Worm (Caenorhabditis elegans): ENCODE data around the gene tat-6.
"Not testable (repeated sequence)": the region's sequence is repeated elsewhere in the genome, so short reads cannot be mapped to it uniquely, and the experiment has no call there.

Gene tat-6

DNA sequence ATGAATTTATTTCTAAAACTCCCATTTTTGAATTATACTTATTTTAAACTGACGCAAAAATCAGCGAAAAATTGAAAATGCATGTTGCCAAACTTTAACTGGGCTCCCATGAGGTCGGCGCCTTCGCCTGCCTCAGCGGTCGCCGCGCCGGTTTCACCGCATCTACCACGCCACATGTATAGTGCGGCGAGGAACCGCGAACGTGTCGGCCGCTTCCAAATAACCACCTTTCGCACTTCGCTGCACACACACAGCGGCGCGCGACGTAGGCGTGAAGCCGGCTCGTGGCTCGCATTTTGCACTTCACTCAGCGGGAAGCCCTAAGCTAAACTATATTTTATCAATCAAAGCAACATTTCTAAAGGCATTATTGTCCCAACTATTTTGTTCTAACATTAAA lies 28.4 kb upstream of the tat-6 start:
- TF ChIP-seq ceh-39 (tag; optimal IDR thresholded peaks at IDR 0.05) (no peak), M03D4.4 (tag; optimal IDR thresholded peaks at IDR 0.05) (no peak), ham-2 (GFP tag; optimal IDR thresholded peaks at IDR 0.05) (no peak), lsy-2 (tag; optimal IDR thresholded peaks at IDR 0.05) (no peak)

DNA sequence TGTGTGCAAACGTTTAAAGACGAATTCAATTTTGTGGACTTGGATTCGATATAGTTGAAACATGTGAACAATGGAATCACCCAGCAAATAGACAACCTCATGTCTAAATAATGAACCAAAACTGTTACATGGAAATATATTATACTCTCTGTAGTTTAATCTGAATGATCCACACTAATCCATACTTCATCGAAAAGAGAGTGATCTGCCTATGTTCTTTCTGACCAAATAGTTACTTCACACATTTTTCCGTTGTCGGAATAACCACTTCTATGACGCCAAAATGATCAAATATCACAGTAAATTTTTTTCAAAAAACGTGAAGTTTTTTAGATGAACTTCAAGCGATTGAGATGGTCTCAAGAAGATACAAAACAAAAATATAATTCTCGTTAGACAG lies 26.9 kb upstream of the tat-6 start, which contains the start of gene Y73C8C.4:
TSS of gene Y73C8C.4 (minus strand) at position 101 of the 400 bp plus-strand sequence.
- not testable (repeated sequence) for TF ChIP-seq unc-39, mep-1, cnd-1 (tag; optimal IDR thresholded peaks at IDR 0.05)

- TF ChIP-seq mep-1 (tag; optimal IDR thresholded peaks at IDR 0.05): no peak
- no peak for TF ChIP-seq lin-13 (tag; optimal IDR thresholded peaks at IDR 0.05)
- TF ChIP-seq unc-39 (tag; optimal IDR thresholded peaks at IDR 0.05): no peak
- TF ChIP-seq M03D4.4 (tag; optimal IDR thresholded peaks at IDR 0.05): no peak
- TF ChIP-seq ceh-43 (GFP tag; optimal IDR thresholded peaks at IDR 0.05): no peak
- TF ChIP-seq hlh-1 (tag; optimal IDR thresholded peaks at IDR 0.05): no peak
- TF ChIP-seq ham-2 (GFP tag; optimal IDR thresholded peaks at IDR 0.05): no peak
- no peak for TF ChIP-seq nhr-28 (tag; optimal IDR thresholded peaks at IDR 0.05)
- TF ChIP-seq pha-4 (tag; optimal IDR thresholded peaks at IDR 0.05): no peak
- TF ChIP-seq lin-32 (GFP tag; optimal IDR thresholded peaks at IDR 0.05): no peak
Observed at ce11 chrV:3104134-3104533, 24.8 kb upstream of the tat-6 start, which contains the start of gene str-66. TSS of gene str-66 (minus strand) at chrV:3104234.

- TF ChIP-seq flh-1 (GFP tag; optimal IDR thresholded peaks at IDR 0.05): no peak
- no peak for TF ChIP-seq ztf-11 (tag; optimal IDR thresholded peaks at IDR 0.05)
- no peak for TF ChIP-seq nhr-76 (tag; optimal IDR thresholded peaks at IDR 0.05)
- no peak for TF ChIP-seq nhr-2 (tag; optimal IDR thresholded peaks at IDR 0.05)
- no peak for TF ChIP-seq nhr-28 (tag; optimal IDR thresholded peaks at IDR 0.05)
- TF ChIP-seq drap-1 (GFP tag; optimal IDR thresholded peaks at IDR 0.05): no peak
- TF ChIP-seq mab-5 (tag; optimal IDR thresholded peaks at IDR 0.05): no peak
- TF ChIP-seq M03D4.4 (tag; optimal IDR thresholded peaks at IDR 0.05): no peak
- no peak for TF ChIP-seq tbx-8 (GFP tag; optimal IDR thresholded peaks at IDR 0.05)
Observed at ce11 chrV:3105810-3106209, 23.1 kb upstream of the tat-6 start, which contains the start of gene str-69. TSS of gene str-69 (minus strand) at chrV:3105910.

ce11 chrV:3106785-3107184 lies 22.1 kb upstream of the tat-6 start:
- TF ChIP-seq sem-2 (GFP tag; optimal IDR thresholded peaks at IDR 0.05): no peak
- no peak for TF ChIP-seq unc-39 (tag; optimal IDR thresholded peaks at IDR 0.05)
- no peak for TF ChIP-seq bed-3 (GFP tag; optimal IDR thresholded peaks at IDR 0.05)

ce11 chrV:3107450-3107849 lies 21.5 kb upstream of the tat-6 start, which contains the start of gene str-68:
TSS of gene str-68 (minus strand) at chrV:3107550.
- TF ChIP-seq flh-1 (GFP tag; optimal IDR thresholded peaks at IDR 0.05) (no peak), mls-2 (tag; optimal IDR thresholded peaks at IDR 0.05) (no peak), M03D4.4 (tag; optimal IDR thresholded peaks at IDR 0.05) (no peak), lin-13 (tag; optimal IDR thresholded peaks at IDR 0.05) (no peak), ces-1 (GFP tag; optimal IDR thresholded peaks at IDR 0.05) (no peak), sem-2 (GFP tag; optimal IDR thresholded peaks at IDR 0.05) (no peak), pha-4 (tag; optimal IDR thresholded peaks at IDR 0.05) (no peak), mab-5 (tag; optimal IDR thresholded peaks at IDR 0.05) (no peak)

DNA sequence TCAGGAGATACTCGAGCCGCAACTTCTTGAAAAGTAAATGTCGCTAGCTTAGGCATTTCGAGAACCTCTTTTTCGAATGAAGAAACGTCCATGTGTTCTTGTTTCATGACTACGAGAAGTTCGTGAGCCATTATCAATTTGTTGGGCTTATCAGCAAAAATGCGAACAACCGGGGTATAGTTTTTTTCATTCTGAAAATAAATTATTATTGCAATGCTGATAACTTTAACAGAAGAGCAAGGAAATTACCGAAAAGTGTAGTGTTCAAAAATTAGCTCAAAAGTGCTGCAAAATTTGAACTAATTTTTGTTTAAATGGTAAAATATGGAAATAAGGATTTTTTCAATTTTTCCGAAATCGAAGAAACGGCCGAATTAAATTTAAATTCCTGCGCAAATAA lies 16.7 kb upstream of the tat-6 start:
- no peak for TF ChIP-seq snpc-4 (tag; optimal IDR thresholded peaks at IDR 0.05)
- TF ChIP-seq unc-120 (tag; optimal IDR thresholded peaks at IDR 0.05; ENCODE audit: poor library complexity, severe bottlenecking): no peak
- no peak for TF ChIP-seq lin-32 (GFP tag; optimal IDR thresholded peaks at IDR 0.05)
- no peak for TF ChIP-seq nhr-2 (tag; optimal IDR thresholded peaks at IDR 0.05)
- TF ChIP-seq tbx-8 (GFP tag; optimal IDR thresholded peaks at IDR 0.05): no peak
- TF ChIP-seq elt-3 (tag; optimal IDR thresholded peaks at IDR 0.05): no peak
- TF ChIP-seq flh-1 (GFP tag; optimal IDR thresholded peaks at IDR 0.05): no peak
- no peak for TF ChIP-seq unc-62 (GFP tag; optimal IDR thresholded peaks at IDR 0.05)
- TF ChIP-seq ztf-11 (tag; optimal IDR thresholded peaks at IDR 0.05): no peak
- TF ChIP-seq lin-13 (tag; optimal IDR thresholded peaks at IDR 0.05): no peak
